Worm (Caenorhabditis elegans): ENCODE measurements around the gene F20D6.1.

DNA sequence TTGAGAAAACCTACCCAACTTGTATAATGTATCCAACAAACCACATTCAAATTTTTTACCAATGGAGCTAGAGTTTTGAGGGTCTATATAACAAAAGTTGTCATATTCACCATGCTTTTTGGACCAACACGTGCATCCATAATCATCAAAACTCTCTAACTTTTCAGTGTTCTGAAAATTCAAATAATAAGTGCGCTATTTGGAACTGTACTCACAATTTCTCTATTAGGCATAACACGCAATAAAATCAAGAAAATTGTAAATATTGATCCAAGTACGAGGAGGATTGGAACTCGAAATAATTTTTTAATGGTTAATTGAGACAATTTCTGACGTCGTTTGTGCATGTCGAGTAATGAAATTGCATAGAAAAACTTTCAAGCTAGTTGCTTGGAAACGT, 49.4 kb downstream of the F20D6.1 start, which contains the start of gene C16D9.3:
- TF ChIP-seq W03F9.2 (tag; optimal IDR thresholded peaks at IDR 0.05) (no peak), him-1 (tag; optimal IDR thresholded peaks at IDR 0.05) (no peak)

Data from whole organism, L4/young adult.